Fruit fly (Drosophila melanogaster): Measurements from ENCODE around the gene mRpL33.

- TF ChIP-seq EcR (GFP tag; optimal IDR thresholded peaks at IDR 0.05) (no peak), CG32121 (GFP tag; IDR thresholded peaks at IDR 0.05) (no peak), CG34367 (tag; optimal IDR thresholded peaks at IDR 0.05) (no peak)
Observed at dm6 chrX:4280769-4281168, 41.3 kb downstream of the mRpL33 start.
